Fruit fly (Drosophila melanogaster): ENCODE measurements around the gene CG34404.
A peak's percentile ranks its signal among the peaks of the same experiment; 100 is the strongest.

CG34404 gene

dm6 chr3R:15332994-15333393 lies 34.5 kb downstream of the CG34404 start, which contains the start of the genes Fkbp39 and Cyfip (continued):
- no peak for TF ChIP-seq CG3838 (GFP tag; optimal IDR thresholded peaks at IDR 0.05)
- TF ChIP-seq mld (GFP tag; IDR thresholded peaks at IDR 0.05; ENCODE audit: partially characterized antibody), result peak; percentile 40; the same call in 1 of the 3 replicates
- peak; percentile 47 for TF ChIP-seq cg (GFP tag; optimal IDR thresholded peaks at IDR 0.05)
- no peak for TF ChIP-seq Kr (GFP tag; optimal IDR thresholded peaks at IDR 0.05)
- peak; percentile 94 for TF ChIP-seq Lhr (GFP tag; optimal IDR thresholded peaks at IDR 0.05)
- TF ChIP-seq hth (optimal IDR thresholded peaks at IDR 0.05), result no peak
- no peak for TF ChIP-seq CG10462 (GFP tag; optimal IDR thresholded peaks at IDR 0.05)
- TF ChIP-seq Jarid2 (GFP tag; optimal IDR thresholded peaks at IDR 0.05), result no peak
- peak; percentile 29 for TF ChIP-seq CG1647 (GFP tag; optimal IDR thresholded peaks at IDR 0.05)
- no peak for TF ChIP-seq Ravus (GFP tag; IDR thresholded peaks at IDR 0.05)
- no peak; the same call in 1 of the 2 replicates for TF ChIP-seq E2f1 (GFP tag; IDR thresholded peaks at IDR 0.05)
- peak; percentile 76 for TF ChIP-seq nmo (GFP tag; optimal IDR thresholded peaks at IDR 0.05)
- TF ChIP-seq Stat92E (GFP tag; optimal IDR thresholded peaks at IDR 0.05), result peak in 1 of 3 experiments; percentile 61
- TF ChIP-seq Asciz (GFP tag; optimal IDR thresholded peaks at IDR 0.05), result no peak
- no peak for TF ChIP-seq CG8089 (GFP tag; optimal IDR thresholded peaks at IDR 0.05)
- no peak for TF ChIP-seq CG4404 (GFP tag; IDR thresholded peaks at IDR 0.05)
- peak; percentile 85 for TF ChIP-seq gro (GFP tag; optimal IDR thresholded peaks at IDR 0.05)
- no peak for TF ChIP-seq otp (GFP tag; IDR thresholded peaks at IDR 0.05)
- no peak for TF ChIP-seq sd (tag; optimal IDR thresholded peaks at IDR 0.05)
- TF ChIP-seq ttk (GFP tag; IDR thresholded peaks at IDR 0.05), result no peak
- TF ChIP-seq CG18619 (GFP tag; optimal IDR thresholded peaks at IDR 0.05), result peak; percentile 45
- no peak for TF ChIP-seq Atf-2 (GFP tag; optimal IDR thresholded peaks at IDR 0.05)
- peak; percentile 97 for TF ChIP-seq dm (GFP tag; optimal IDR thresholded peaks at IDR 0.05)
- peak; percentile 38 for TF ChIP-seq CG8944 (GFP tag; optimal IDR thresholded peaks at IDR 0.05)
- TF ChIP-seq dimm (GFP tag; IDR thresholded peaks at IDR 0.05), result no peak
- peak; percentile 14 for TF ChIP-seq gcm2 (GFP tag; optimal IDR thresholded peaks at IDR 0.05)

DNA sequence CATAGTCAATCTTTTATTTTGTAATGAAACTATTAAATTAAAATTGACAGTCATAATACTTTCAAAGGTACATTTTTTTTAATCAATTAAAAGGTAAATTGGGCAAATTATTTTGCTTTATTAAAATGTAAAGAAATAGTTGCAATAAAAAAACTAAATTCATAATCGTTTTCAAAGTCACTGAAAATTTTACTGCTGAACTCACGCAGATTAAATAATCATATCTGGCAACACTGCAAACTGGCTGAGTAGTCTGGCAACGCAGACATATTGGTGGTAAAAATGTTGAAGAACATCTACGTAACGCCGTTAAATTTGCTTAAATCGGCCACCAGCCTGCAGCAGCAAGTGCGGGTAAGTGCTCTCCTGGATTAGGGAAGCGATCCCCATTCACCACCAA lies 37.0 kb downstream of the CG34404 start, which contains the start of gene mRpL9:
TSS of gene mRpL9 (plus strand) at position 267 of the 400 bp plus-strand sequence.
- TF ChIP-seq ab (GFP tag; optimal IDR thresholded peaks at IDR 0.05), result no peak
- peak; percentile 95 for TF ChIP-seq CG3995 (GFP tag; optimal IDR thresholded peaks at IDR 0.05)
- peak; percentile 51; the same call in 1 of the 2 replicates for TF ChIP-seq CG32532 (GFP tag; IDR thresholded peaks at IDR 0.05)
- peak; percentile 26 for TF ChIP-seq Nf-YC (tag; optimal IDR thresholded peaks at IDR 0.05)
- peak; percentile 27; the same call in 1 of the 2 replicates for TF ChIP-seq Scr (GFP tag; IDR thresholded peaks at IDR 0.05; ENCODE audit: partially characterized antibody)
- peak; percentile 9 for TF ChIP-seq pum (GFP tag; optimal IDR thresholded peaks at IDR 0.05)
- peak; percentile 32 for TF ChIP-seq PHDP (tag; optimal IDR thresholded peaks at IDR 0.05)
- TF ChIP-seq CG9817 (tag; optimal IDR thresholded peaks at IDR 0.05), result peak; percentile 33
- TF ChIP-seq CG4617 (GFP tag; optimal IDR thresholded peaks at IDR 0.05; ENCODE audit: borderline replicate concordance), result peak; percentile 76
- peak; percentile 59 for TF ChIP-seq CG2120 (GFP tag; optimal IDR thresholded peaks at IDR 0.05)
- peak; percentile 40 for TF ChIP-seq mam (GFP tag; optimal IDR thresholded peaks at IDR 0.05)
- no peak for TF ChIP-seq H15 (GFP tag; IDR thresholded peaks at IDR 0.05)
- no peak for TF ChIP-seq Hmx (GFP tag; optimal IDR thresholded peaks at IDR 0.05)
- TF ChIP-seq NC2α (GFP tag; optimal IDR thresholded peaks at IDR 0.05), result no peak
- TF ChIP-seq fru (optimal IDR thresholded peaks at IDR 0.05), result no peak
- TF ChIP-seq slbo (GFP tag; IDR thresholded peaks at IDR 0.05), result peak; percentile 63
- TF ChIP-seq Antp (GFP tag; optimal IDR thresholded peaks at IDR 0.05), result peak; percentile 17
- no peak for TF ChIP-seq CG15601 (tag; optimal IDR thresholded peaks at IDR 0.05)
- peak; percentile 51 for TF ChIP-seq CG17186 (GFP tag; optimal IDR thresholded peaks at IDR 0.05)
- TF ChIP-seq gcm2 (GFP tag; optimal IDR thresholded peaks at IDR 0.05), result no peak
- TF ChIP-seq ems (GFP tag; optimal IDR thresholded peaks at IDR 0.05), result no peak
- no peak for TF ChIP-seq chif (GFP tag; optimal IDR thresholded peaks at IDR 0.05)
- no peak for TF ChIP-seq CG3407 (GFP tag; optimal IDR thresholded peaks at IDR 0.05)
- no peak for TF ChIP-seq dm (GFP tag; optimal IDR thresholded peaks at IDR 0.05)
- no peak for TF ChIP-seq gsb-n (tag; optimal IDR thresholded peaks at IDR 0.05)
- TF ChIP-seq row (GFP tag; IDR thresholded peaks at IDR 0.05), result peak; percentile 72
- TF ChIP-seq CG14667 (GFP tag; IDR thresholded peaks at IDR 0.05), result no peak
- no peak for TF ChIP-seq Nf-YA (GFP tag; IDR thresholded peaks at IDR 0.05)
- no peak for TF ChIP-seq bowl (GFP tag; IDR thresholded peaks at IDR 0.05)
